Worm (Caenorhabditis elegans): ENCODE data around the gene F25E5.5.

The F25E5.5 gene

DNA sequence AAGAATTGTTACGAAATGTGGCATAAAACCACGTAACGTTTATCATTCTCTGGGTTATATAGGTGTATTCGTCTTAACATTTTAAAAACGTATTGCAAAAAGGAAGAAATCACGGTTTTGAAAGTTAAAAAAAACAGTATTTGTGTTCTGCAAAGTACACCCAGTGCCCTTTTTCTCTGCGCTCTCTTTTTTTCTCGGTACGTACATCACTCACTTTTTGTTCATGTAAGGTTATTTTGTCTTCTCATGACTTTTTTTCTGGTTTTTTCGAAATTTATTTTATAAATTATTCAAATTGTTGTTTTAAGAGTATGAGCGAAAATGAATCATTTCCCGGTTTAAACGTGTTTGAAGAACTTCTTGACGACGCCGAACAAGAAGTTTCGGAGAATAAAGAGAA, at the start of gene F25E5.5:
F25E5.5 (plus strand) TSS at position 301 of the 400 bp plus-strand sequence.
- TF ChIP-seq W03F9.2 (tag; optimal IDR thresholded peaks at IDR 0.05) = no peak

DNA sequence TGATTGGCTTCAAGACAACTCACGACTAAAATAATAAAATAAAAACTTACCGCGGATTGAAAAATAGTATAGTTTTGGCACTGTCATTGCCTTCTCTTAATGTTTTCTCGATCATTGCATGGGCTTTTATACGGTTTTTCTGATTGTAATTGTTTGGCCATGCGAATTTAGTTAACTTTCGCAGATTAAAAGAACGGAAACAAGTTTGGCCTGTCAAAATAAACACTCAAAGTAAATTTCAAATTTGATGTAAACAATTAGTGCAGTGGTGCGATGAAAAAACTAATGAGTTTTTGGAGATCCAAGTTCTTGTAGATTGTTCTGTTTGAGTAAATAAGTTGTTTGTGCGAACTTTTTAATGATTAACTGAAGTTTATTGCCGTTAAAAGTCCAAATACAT, 47.9 kb upstream of the F25E5.5 start, which contains the start of gene gst-41:
gst-41 (minus strand) TSS at position 101 of the 400 bp plus-strand sequence.
- TF ChIP-seq dao-5 (tag; optimal IDR thresholded peaks at IDR 0.05) = no peak

DNA sequence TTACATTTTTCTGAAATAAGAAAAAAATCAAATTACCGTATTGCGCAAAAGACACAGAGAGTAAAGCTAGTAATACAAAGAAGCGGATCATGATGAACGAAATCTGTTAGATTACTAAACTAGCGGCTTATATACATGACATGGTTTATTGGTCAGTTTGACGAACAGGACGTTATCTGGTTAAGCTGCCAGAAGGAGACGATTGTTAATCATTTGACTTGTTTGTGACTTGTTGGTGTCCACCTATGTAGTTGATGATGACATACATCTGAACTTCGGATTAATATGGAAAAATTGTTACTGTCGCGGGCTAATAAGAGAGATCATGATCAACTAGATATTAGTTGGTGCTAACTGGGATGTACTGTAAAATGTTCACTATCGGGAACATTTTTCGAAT, 47.0 kb upstream of the F25E5.5 start, which contains the start of gene cnc-9:
cnc-9 (minus strand) TSS at position 101 of the 400 bp plus-strand sequence.
- TF ChIP-seq W03F9.2 (tag; optimal IDR thresholded peaks at IDR 0.05) (no peak), him-1 (tag; optimal IDR thresholded peaks at IDR 0.05) (no peak), dao-5 (tag; optimal IDR thresholded peaks at IDR 0.05) (no peak)

DNA sequence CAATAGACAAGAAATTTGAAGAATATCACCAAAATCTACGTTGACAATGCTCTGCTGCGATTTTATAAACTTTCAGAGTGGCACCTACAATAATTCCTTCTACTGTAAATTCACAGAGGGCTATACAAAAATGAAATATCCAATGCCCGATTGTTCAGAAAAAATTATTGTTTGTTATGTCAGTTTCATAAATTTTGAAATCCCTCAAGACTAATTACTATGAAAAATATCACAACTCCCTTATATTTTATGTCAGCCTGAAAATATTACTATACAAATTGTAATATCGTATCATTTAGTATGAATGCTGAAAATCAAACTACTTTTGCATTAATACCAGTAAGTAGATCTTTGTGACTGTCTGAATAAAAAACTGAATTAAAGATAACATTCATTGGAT, 46.5 kb upstream of the F25E5.5 start, which contains the start of gene srx-60:
srx-60 (plus strand) TSS at position 301 of the 400 bp plus-strand sequence.
- TF ChIP-seq him-1 (tag; optimal IDR thresholded peaks at IDR 0.05) (no peak), W03F9.2 (tag; optimal IDR thresholded peaks at IDR 0.05) (no peak), dao-5 (tag; optimal IDR thresholded peaks at IDR 0.05) (no peak)

DNA sequence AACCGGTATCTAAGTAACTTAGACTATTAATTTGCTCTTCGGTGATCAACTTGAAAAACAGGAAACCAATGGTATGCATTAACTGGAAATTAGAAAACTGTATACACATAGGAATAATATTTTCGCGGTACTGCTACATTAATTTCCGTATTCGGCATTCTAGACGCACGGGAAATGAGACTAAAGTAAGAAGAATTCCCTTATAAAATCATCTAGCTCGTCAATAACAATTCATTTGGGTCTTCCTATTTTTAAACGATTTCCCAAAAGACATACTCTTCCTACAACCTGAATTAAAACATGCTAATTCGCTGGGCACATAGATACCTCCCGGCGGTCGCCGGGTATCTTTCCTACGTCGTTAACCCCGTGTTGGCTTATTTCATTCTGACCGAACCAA, 44.7 kb upstream of the F25E5.5 start, which contains the start of gene srj-13:
srj-13 (plus strand) TSS at position 301 of the 400 bp plus-strand sequence.
- TF ChIP-seq him-1 (tag; optimal IDR thresholded peaks at IDR 0.05) (no peak), W03F9.2 (tag; optimal IDR thresholded peaks at IDR 0.05) (no peak), dao-5 (tag; optimal IDR thresholded peaks at IDR 0.05) (no peak)

DNA sequence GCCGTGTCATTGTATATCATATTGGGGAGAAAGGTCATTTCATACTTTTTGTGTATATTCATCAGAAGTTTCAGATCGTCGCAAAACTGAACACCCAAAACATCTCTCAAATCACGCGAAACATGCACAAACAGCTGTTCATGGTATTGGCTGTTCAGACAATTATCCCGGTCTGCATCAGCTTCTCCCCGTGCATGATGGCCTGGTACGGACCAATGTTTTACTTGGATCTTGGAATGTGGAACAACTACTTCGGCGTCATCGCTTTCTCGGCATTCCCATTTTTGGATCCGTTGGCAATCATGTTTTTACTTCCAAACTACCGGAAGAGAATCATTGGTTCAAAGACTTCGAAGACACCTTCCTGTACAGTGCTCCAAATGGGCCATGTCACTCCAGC, 43.6 kb upstream of the F25E5.5 start:
- TF ChIP-seq him-1 (tag; optimal IDR thresholded peaks at IDR 0.05) = no peak
- no peak for TF ChIP-seq W03F9.2 (tag; optimal IDR thresholded peaks at IDR 0.05)
- TF ChIP-seq dao-5 (tag; optimal IDR thresholded peaks at IDR 0.05) = no peak

DNA sequence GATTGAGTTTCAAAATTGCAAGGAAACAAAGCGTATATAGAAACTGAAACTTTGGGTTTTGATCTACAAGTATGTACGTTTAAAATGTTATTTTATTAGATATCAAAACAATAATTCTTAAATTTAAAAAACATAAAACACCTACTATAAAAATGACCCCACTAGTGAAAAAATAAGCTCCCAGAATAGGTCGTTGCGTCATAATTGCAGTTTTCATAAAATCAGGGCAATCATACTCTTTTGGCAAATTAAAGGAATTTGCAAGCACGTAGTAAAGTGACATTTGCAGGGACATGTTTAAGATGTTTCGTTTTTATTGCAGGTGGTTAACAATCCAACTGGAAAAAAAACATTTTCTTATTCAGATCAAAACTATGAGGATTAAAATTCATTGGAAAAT, 38.5 kb upstream of the F25E5.5 start, which contains the start of gene srt-6:
srt-6 (minus strand) TSS at position 295 of the 400 bp plus-strand sequence.
- TF ChIP-seq him-1 (tag; optimal IDR thresholded peaks at IDR 0.05) (no peak), dao-5 (tag; optimal IDR thresholded peaks at IDR 0.05) (no peak), W03F9.2 (tag; optimal IDR thresholded peaks at IDR 0.05) (no peak)

DNA sequence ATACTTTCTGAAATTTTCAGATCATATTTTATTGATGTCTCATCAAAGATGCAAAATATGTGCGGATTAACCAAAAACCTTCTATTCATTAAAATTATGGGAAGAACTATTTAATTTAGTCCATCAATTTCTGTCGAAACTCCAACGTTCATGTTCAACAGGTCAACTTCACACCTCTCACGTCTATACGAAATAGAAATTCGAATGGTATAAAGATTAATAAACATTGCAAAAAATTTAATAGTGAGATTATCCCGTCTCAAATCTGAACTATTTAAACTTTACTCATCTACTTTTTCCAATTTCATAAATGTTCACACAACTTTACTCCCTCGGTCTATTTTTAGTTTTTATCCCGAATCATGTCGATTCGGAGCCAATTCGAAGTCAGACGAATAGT, 37.5 kb upstream of the F25E5.5 start, which contains the start of gene R13D7.2:
R13D7.2 (plus strand) TSS at position 301 of the 400 bp plus-strand sequence.
- TF ChIP-seq W03F9.2 (tag; optimal IDR thresholded peaks at IDR 0.05) = no peak
- TF ChIP-seq dao-5 (tag; optimal IDR thresholded peaks at IDR 0.05) = no peak
- no peak for TF ChIP-seq him-1 (tag; optimal IDR thresholded peaks at IDR 0.05)

DNA sequence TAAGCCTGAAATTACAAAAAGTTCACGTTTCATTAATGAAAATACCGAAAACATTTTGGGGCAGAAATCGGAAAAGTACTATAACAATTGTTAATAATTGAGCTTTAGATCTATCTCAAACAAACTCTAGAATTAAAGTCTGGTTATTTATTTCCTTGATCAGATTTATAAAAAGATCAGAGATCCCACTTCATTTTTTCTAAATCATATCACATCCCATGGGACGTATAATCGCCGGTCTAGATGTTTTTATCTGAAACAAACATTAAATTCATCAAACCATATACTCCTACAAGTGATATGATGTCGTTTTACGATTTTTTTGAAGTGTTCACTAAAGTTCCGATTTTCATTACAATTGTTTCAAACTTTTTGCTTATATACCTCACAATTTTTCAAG, 35.4 kb upstream of the F25E5.5 start, which contains the start of gene str-41:
str-41 (plus strand) TSS at position 301 of the 400 bp plus-strand sequence.
- TF ChIP-seq W03F9.2 (tag; optimal IDR thresholded peaks at IDR 0.05) (no peak), dao-5 (tag; optimal IDR thresholded peaks at IDR 0.05) (no peak), him-1 (tag; optimal IDR thresholded peaks at IDR 0.05) (no peak)

DNA sequence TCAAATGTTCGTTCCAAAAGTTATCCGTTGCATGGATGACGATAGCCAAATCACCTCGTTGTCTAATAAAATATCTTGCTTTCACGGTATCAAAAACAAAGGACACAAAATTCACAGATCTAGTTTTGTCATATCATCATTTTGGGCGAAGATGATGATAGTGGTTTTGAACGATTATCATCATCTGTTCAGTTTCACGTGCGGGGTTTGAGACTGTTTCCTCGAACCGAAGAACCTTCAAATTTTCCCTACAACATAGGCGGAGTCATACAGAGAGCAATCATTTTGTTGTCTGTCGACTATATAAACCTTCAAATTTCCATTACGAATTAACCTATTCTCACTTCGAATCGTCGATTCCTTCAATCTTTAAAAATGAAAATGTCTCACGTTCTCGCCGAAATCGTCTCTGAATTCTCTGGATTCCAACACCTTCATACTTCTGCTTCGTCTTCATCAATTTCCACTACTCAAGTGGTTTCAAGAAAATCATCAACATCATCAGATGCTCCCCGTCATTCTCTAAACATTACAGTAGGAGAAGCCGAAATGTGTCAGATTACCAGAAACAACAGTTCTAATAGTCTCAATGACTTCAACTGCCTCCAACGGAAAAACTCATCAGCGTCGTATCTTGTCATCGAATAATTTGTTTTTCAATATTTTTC, 33.8 kb upstream of the F25E5.5 start, which contains the start of gene F18E3.11:
F18E3.11 (plus strand) TSS at position 376 of the 668 bp plus-strand sequence.
- TF ChIP-seq W03F9.2 (tag; optimal IDR thresholded peaks at IDR 0.05) = no peak
- TF ChIP-seq him-1 (tag; optimal IDR thresholded peaks at IDR 0.05) = no peak
- no peak for TF ChIP-seq dao-5 (tag; optimal IDR thresholded peaks at IDR 0.05)

DNA sequence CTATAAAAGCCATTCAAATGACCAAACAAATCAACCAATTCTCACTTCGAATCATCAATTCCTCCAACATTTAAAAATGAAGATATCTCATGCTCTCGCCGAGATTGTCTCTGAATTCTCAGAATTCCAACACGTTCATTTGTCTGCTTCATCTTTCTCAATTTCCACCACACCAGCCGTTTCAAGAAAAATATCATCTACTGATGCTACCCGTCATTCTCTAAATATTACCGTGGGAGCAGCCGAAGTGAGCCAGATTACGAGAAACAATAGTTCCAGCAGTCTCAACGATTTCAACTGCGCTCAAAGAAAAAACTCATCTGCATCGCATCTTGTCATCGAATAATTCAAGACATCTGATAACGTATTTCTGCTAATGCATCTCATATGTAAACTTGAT, 32.2 kb upstream of the F25E5.5 start, which contains the start of gene F18E3.12:
F18E3.12 (plus strand) TSS at position 77 of the 400 bp plus-strand sequence.
- TF ChIP-seq dao-5 (tag; optimal IDR thresholded peaks at IDR 0.05) (no peak), him-1 (tag; optimal IDR thresholded peaks at IDR 0.05) (no peak), W03F9.2 (tag; optimal IDR thresholded peaks at IDR 0.05) (no peak)

DNA sequence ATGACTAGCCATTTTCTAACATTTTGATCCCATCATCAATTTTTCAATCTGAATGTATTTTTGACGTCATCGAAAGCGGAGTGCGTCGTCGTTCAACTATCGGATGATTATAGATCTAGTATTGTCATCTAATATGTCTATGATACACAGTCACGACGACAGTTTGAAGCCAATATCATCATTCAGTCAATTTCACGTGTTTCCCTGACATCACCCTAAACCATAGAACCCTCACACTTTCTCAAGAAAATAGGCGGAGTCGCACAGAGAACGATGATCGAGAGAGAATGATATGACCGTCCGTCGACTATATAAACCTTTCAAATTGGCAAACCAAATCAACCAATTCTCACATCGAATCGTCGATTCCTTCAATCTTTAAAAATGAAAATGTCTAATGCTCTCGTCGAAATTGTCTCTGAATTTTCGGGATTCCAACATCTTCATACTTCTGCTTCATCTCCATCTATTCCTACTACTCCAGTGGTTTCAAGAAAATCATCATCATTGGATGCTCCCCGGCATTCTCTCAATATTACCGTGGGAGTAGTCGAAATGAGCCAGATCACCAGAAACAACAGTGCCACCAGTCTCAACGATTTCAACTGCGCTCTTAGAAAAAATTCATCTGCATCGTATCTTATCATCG, 31.2 kb upstream of the F25E5.5 start, which contains the start of gene F18E3.13:
F18E3.13 (plus strand) TSS at position 385 of the 649 bp plus-strand sequence.
- no peak for TF ChIP-seq him-1 (tag; optimal IDR thresholded peaks at IDR 0.05)
- TF ChIP-seq dao-5 (tag; optimal IDR thresholded peaks at IDR 0.05) = no peak
- no peak for TF ChIP-seq W03F9.2 (tag; optimal IDR thresholded peaks at IDR 0.05)

DNA sequence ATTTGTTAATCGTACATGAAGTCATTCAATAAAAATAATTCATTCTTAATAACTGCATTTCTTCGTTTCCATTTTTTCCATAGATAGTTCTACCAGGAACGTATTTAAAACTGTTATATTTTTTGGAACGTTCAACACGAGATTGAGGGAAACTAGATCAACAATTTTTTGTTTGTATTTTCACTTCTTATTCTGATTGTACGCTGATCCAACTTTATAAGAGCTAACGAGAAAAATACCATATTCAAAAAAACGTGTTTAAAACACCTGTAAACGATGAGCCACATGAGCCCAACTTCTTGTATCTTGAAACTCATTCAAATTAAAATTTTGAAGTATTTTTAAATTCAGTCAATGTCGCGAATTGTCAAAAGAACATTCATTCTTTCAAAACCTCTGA, 30.5 kb upstream of the F25E5.5 start:
- TF ChIP-seq dao-5 (tag; optimal IDR thresholded peaks at IDR 0.05) (no peak), him-1 (tag; optimal IDR thresholded peaks at IDR 0.05) (no peak), W03F9.2 (tag; optimal IDR thresholded peaks at IDR 0.05) (no peak)
